Worm (Caenorhabditis elegans): ENCODE results near the gene M01B2.10.

DNA sequence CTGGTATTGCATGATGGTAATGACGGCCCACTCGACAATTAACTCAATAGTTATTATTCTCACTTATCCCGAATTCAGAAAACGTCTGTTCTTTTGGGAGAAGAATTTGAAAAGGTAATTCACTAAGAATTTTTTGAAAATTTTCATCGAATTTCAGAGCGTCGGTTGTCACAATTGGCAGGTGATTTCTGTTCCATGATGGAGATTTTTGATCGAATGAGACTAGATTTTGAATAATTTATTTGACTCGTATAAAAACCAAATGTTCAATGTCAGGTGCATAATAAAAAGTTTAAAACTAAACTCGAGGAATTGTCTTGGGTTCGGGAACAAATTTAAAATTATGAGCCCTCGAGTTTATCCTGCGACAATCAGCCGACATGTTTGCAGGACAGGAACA lies 45.5 kb downstream of the M01B2.10 start, which contains the start of gene sri-25:
- TF ChIP-seq lin-15B (tag; optimal IDR thresholded peaks at IDR 0.05) (no peak), ces-1 (GFP tag; optimal IDR thresholded peaks at IDR 0.05) (no peak), snpc-1.2 (GFP tag; IDR thresholded peaks at IDR 0.05) (no peak), hif-1 (tag; optimal IDR thresholded peaks at IDR 0.05) (no peak), nhr-11 (tag; optimal IDR thresholded peaks at IDR 0.05) (no peak), lin-39 (tag; optimal IDR thresholded peaks at IDR 0.05) (no peak), hlh-30 (tag; optimal IDR thresholded peaks at IDR 0.05; ENCODE audit: insufficient read depth) (no peak), nhr-76 (tag; optimal IDR thresholded peaks at IDR 0.05) (no peak), ztf-11 (tag; optimal IDR thresholded peaks at IDR 0.05) (no peak)
